Worm (Caenorhabditis elegans) whole organism, L3 larva: ENCODE measurements around the gene col-153.

ENCODE experiments used
- R02D3.7 ChIP-seq: fragments of 150-350 bp; optimal IDR thresholded peaks from 2 replicates; lab custom pipeline; 2014; ENCODE audit warnings: missing biosample characterization, missing genetic modification characterization
- ZK546.5 ChIP-seq: sonication (generic microtip); optimal IDR thresholded peaks from 2 replicates; lab custom pipeline; 2017; ENCODE audit warnings: missing biosample characterization, missing genetic modification characterization
- ama-1 ChIP-seq: fragments of 150-350 bp; optimal IDR thresholded peaks from 2 replicates; lab custom pipeline; 2018
- ceh-28 ChIP-seq: fragments of 150-350 bp; optimal IDR thresholded peaks from 2 replicates; lab custom pipeline; 2014; ENCODE audit warnings: missing biosample characterization, missing genetic modification reagents, missing genetic modification characterization
- ceh-82 ChIP-seq: fragments of 150-350 bp; optimal IDR thresholded peaks from 2 replicates; lab custom pipeline; 2014; ENCODE audit warnings: missing biosample characterization, missing genetic modification characterization
- ceh-9 ChIP-seq: sonication (generic microtip); optimal IDR thresholded peaks from 2 replicates; lab custom pipeline; 2018; ENCODE audit warnings: missing biosample characterization, missing genetic modification characterization
- elt-1 ChIP-seq: fragments of 150-350 bp; optimal IDR thresholded peaks from 2 replicates; lab custom pipeline; 2014; ENCODE audit warnings: missing biosample characterization, missing genetic modification characterization
- elt-2 ChIP-seq: sonication (generic microtip); optimal IDR thresholded peaks from 2 replicates; lab custom pipeline; 2016; ENCODE audit warnings: missing genetic modification reagents, mild to moderate bottlenecking, missing genetic modification characterization, missing compliant biosample characterization
- eor-1 ChIP-seq, 2 experiments: fragments of 150-350 bp; optimal IDR thresholded peaks; 2 replicates each; lab custom pipeline; 2014 to 2018; ENCODE audit warnings: missing biosample characterization in 2 of 2, missing genetic modification characterization in 2 of 2
- fkh-10 ChIP-seq: sonication (generic microtip); optimal IDR thresholded peaks from 2 replicates; lab custom pipeline; 2017; ENCODE audit warnings: missing biosample characterization, missing genetic modification reagents, missing genetic modification characterization
- fkh-2 ChIP-seq: fragments of 150-350 bp; optimal IDR thresholded peaks from 2 replicates; lab custom pipeline; 2014; ENCODE audit warnings: missing biosample characterization, missing genetic modification reagents, missing genetic modification characterization
- lin-15B ChIP-seq: fragments of 150-350 bp; optimal IDR thresholded peaks from 2 replicates; lab custom pipeline; 2014; ENCODE audit warnings: missing biosample characterization, missing genetic modification characterization
- lin-39 ChIP-seq: fragments of 150-350 bp; optimal IDR thresholded peaks from 2 replicates; lab custom pipeline; 2018; ENCODE audit warnings: missing biosample characterization, missing genetic modification reagents, missing genetic modification characterization
- lsy-12 ChIP-seq: sonication (generic microtip); optimal IDR thresholded peaks from 2 replicates; lab custom pipeline; 2016; ENCODE audit warnings: mild to moderate bottlenecking, missing genetic modification characterization, missing compliant biosample characterization
- mdl-1 ChIP-seq: fragments of 150-350 bp; optimal IDR thresholded peaks from 2 replicates; lab custom pipeline; 2014; ENCODE audit warnings: missing biosample characterization, missing genetic modification characterization
- nhr-12 ChIP-seq: fragments of 150-350 bp; optimal IDR thresholded peaks from 2 replicates; lab custom pipeline; 2014; ENCODE audit warnings: missing biosample characterization, missing genetic modification characterization
- nhr-25 ChIP-seq: sonication (generic microtip); optimal IDR thresholded peaks from 2 replicates; lab custom pipeline; 2017; ENCODE audit warnings: missing biosample characterization, missing genetic modification characterization
- nhr-28 ChIP-seq: fragments of 150-350 bp; optimal IDR thresholded peaks from 2 replicates; lab custom pipeline; 2014; ENCODE audit warnings: missing biosample characterization, missing genetic modification characterization
- nhr-43 ChIP-seq: sonication (generic microtip); optimal IDR thresholded peaks from 2 replicates; lab custom pipeline; 2016; ENCODE audit warnings: mild to moderate bottlenecking, missing genetic modification characterization, missing compliant biosample characterization; ENCODE audit not compliant: poor library complexity, severe bottlenecking
- nhr-76 ChIP-seq: fragments of 150-350 bp; sonication (generic microtip); optimal IDR thresholded peaks from 5 replicates; lab custom pipeline; 2014; ENCODE audit warnings: missing biosample characterization, missing genetic modification characterization
- nhr-77 ChIP-seq: fragments of 150-350 bp; optimal IDR thresholded peaks from 2 replicates; lab custom pipeline; 2014; ENCODE audit warnings: missing biosample characterization, missing genetic modification characterization
- pha-4 ChIP-seq: fragments of 150-350 bp; optimal IDR thresholded peaks from 2 replicates; lab custom pipeline; 2014; ENCODE audit warnings: missing biosample characterization, missing genetic modification reagents, missing genetic modification characterization
- pqm-1 ChIP-seq: fragments of 150-350 bp; optimal IDR thresholded peaks from 2 replicates; lab custom pipeline; 2017; ENCODE audit warnings: missing biosample characterization, missing genetic modification characterization, inconsistent platforms
- tbx-2 ChIP-seq: sonication (generic microtip); optimal IDR thresholded peaks from 2 replicates; lab custom pipeline; 2016; ENCODE audit warnings: mild to moderate bottlenecking, missing genetic modification characterization, missing compliant biosample characterization
- zag-1 ChIP-seq: fragments of 150-350 bp; optimal IDR thresholded peaks from 2 replicates; lab custom pipeline; 2014; ENCODE audit warnings: missing biosample characterization, missing genetic modification characterization
- ztf-11 ChIP-seq: fragments of 150-350 bp; optimal IDR thresholded peaks from 2 replicates; lab custom pipeline; 2014; ENCODE audit warnings: missing biosample characterization, missing genetic modification characterization
- ztf-4 ChIP-seq: fragments of 150-350 bp; optimal IDR thresholded peaks from 2 replicates; lab custom pipeline; 2014; ENCODE audit warnings: missing biosample characterization, missing genetic modification characterization

Gene col-153

ce11 chrV:10953471-10954155 is 4.0 kb downstream of the col-153 start:
- TF ChIP-seq nhr-25 (tag; lab: Kevin White, UChicago): peak; percentile 43
- no peak for TF ChIP-seq ztf-11 (tag; lab: Kevin White, UChicago)
- peak; percentile 13 for TF ChIP-seq ztf-4 (tag; lab: Kevin White, UChicago)
- TF ChIP-seq lsy-12 (tag; lab: Kevin White, UChicago): peak; percentile 36
- TF ChIP-seq pha-4: peak; percentile 16
- TF ChIP-seq nhr-28 (tag; lab: Kevin White, UChicago): no peak
- no peak for TF ChIP-seq fkh-10 (GFP tag; lab: Kevin White, UChicago)
- TF ChIP-seq nhr-43: peak; percentile 8
- TF ChIP-seq R02D3.7: no peak
- TF ChIP-seq tbx-2 (tag; lab: Kevin White, UChicago): peak; percentile 22
- TF ChIP-seq ama-1 (lab: Kevin White, UChicago): peak; percentile 83

ce11 chrV:10954334-10954733 is 4.7 kb downstream of the col-153 start, which contains the start of gene clec-221:
clec-221 (minus strand) TSS chrV:10954434.
- TF ChIP-seq nhr-43: no peak
- no peak for TF ChIP-seq ceh-9 (tag; lab: Kevin White, UChicago)
- no peak for TF ChIP-seq fkh-2 (tag; lab: Kevin White, UChicago)
- no peak for TF ChIP-seq elt-1
- no peak for TF ChIP-seq ztf-11 (tag; lab: Kevin White, UChicago)

ce11 chrV:10954832-10955231 is 5.2 kb downstream of the col-153 start, which contains the start of gene F17C11.6:
F17C11.6 (plus strand) TSS chrV:10955121.
- no peak for TF ChIP-seq ztf-11 (tag; lab: Kevin White, UChicago)
- peak; percentile 70 for TF ChIP-seq elt-2 (tag; lab: Kevin White, UChicago)
- no peak for TF ChIP-seq ceh-82
- peak; percentile 82 for TF ChIP-seq pqm-1 (tag; lab: Kevin White, UChicago)

- TF ChIP-seq elt-2 (tag; lab: Kevin White, UChicago): peak; percentile 59
- peak; percentile 32 for TF ChIP-seq pqm-1 (tag; lab: Kevin White, UChicago)
- TF ChIP-seq nhr-12 (tag; lab: Kevin White, UChicago): no peak
Observed at ce11 chrV:10955681-10956476, 6.3 kb downstream of the col-153 start, which contains the start of gene F17C11.13. F17C11.13 (plus strand) TSS chrV:10955923.

ce11 chrV:10958322-10958900 is 8.8 kb downstream of the col-153 start, which contains the start of gene pigt-1:
pigt-1 (minus strand) TSS chrV:10958821.
- TF ChIP-seq elt-2 (tag; lab: Kevin White, UChicago) (peak; percentile 37), ceh-82 (no peak), ceh-28 (peak; percentile 35), nhr-43 (peak; percentile 28), ZK546.5 (tag; lab: Kevin White, UChicago) (no peak)

ce11 chrV:10960544-10960943 is 10.9 kb downstream of the col-153 start, which contains the start of gene vps-36:
vps-36 (minus strand) TSS chrV:10960669.
- TF ChIP-seq pqm-1 (tag; lab: Kevin White, UChicago) (peak; percentile 59), zag-1 (tag; lab: Kevin White, UChicago) (no peak), mdl-1 (no peak), lin-15B (tag; lab: Kevin White, UChicago) (peak; percentile 21), eor-1 (tag; optimal IDR thresholded peaks at IDR 0.05; lab: Kevin White, UChicago) (no peak), nhr-77 (no peak), ceh-82 (no peak), elt-2 (tag; lab: Kevin White, UChicago) (peak; percentile 65), lin-39 (no peak), ceh-9 (tag; lab: Kevin White, UChicago) (no peak), nhr-76 (tag; lab: Kevin White, UChicago) (no peak), pha-4 (peak; percentile 74)
- TF ChIP-seq, all 47 proteins: peak for 4
